Worm (Caenorhabditis elegans) whole organism, L1 larva: Measurements from ENCODE around the gene pigq-1.

Source experiments
- C16A3.4 ChIP-seq: fragments of 150-350 bp; optimal IDR thresholded peaks from 2 replicates; lab custom pipeline; 2014; ENCODE audit warnings: missing biosample characterization, missing genetic modification characterization
- C34B4.2 ChIP-seq: sonication (generic microtip); optimal IDR thresholded peaks from 2 replicates; lab custom pipeline; 2017; ENCODE audit warnings: mild to moderate bottlenecking, missing genetic modification characterization, missing compliant biosample characterization
- Y116A8C.19 ChIP-seq: sonication (generic microtip); optimal IDR thresholded peaks from 2 replicates; lab custom pipeline; 2016; ENCODE audit warnings: missing compliant biosample characterization, missing genetic modification characterization, borderline replicate concordance
- alr-1 ChIP-seq: fragments of 200-800 bp; sonication (Bioruptor generic); optimal IDR thresholded peaks from 2 replicates; lab custom pipeline; 2018; ENCODE audit warnings: borderline replicate concordance, mild to moderate bottlenecking, missing genetic modification characterization, missing compliant biosample characterization
- aly-2 ChIP-seq: fragments of 150-350 bp; optimal IDR thresholded peaks from 2 replicates; lab custom pipeline; 2014; ENCODE audit warnings: missing biosample characterization, missing genetic modification characterization
- ama-1 ChIP-seq: fragments of 150-350 bp; optimal IDR thresholded peaks from 2 replicates; lab custom pipeline; 2014
- blmp-1 ChIP-seq: fragments of 150-350 bp; optimal IDR thresholded peaks from 2 replicates; lab custom pipeline; 2014; ENCODE audit warnings: missing biosample characterization, missing genetic modification characterization
- ceh-63 ChIP-seq: fragments of 200-800 bp; sonication (Bioruptor generic); optimal IDR thresholded peaks from 2 replicates; lab custom pipeline; 2018; ENCODE audit warnings: mild to moderate bottlenecking, missing genetic modification characterization, missing compliant biosample characterization
- ceh-8 ChIP-seq: fragments of 200-800 bp; sonication (Bioruptor generic); optimal IDR thresholded peaks from 2 replicates; lab custom pipeline; 2018; ENCODE audit warnings: mild to moderate bottlenecking, missing genetic modification characterization, moderate library complexity, missing compliant biosample characterization
- ceh-82 ChIP-seq, 3 experiments: fragments of 150-350 bp in 1 of 3; sonication (generic microtip) in 2 of 3; optimal IDR thresholded peaks; 2 replicates each; lab custom pipeline; 2014 to 2017; ENCODE audit warnings: missing biosample characterization in 3 of 3, missing genetic modification characterization in 3 of 3
- ceh-88 ChIP-seq: fragments of 200-800 bp; sonication (Bioruptor generic); IDR thresholded peaks from 2 replicates; pipeline ENCODE4 v1.3.6; 2022; ENCODE audit warnings: missing genetic modification characterization, missing compliant biosample characterization
- ceh-90 ChIP-seq: sonication (generic microtip); optimal IDR thresholded peaks from 2 replicates; lab custom pipeline; 2016; ENCODE audit warnings: missing genetic modification characterization, missing compliant biosample characterization
- ces-1 ChIP-seq: fragments of 150-350 bp; optimal IDR thresholded peaks from 2 replicates; lab custom pipeline; 2014; ENCODE audit warnings: missing biosample characterization, missing genetic modification reagents, missing genetic modification characterization
- dsc-1 ChIP-seq: sonication (generic microtip); optimal IDR thresholded peaks from 2 replicates; lab custom pipeline; 2016; ENCODE audit warnings: mild to moderate bottlenecking, missing genetic modification characterization, missing compliant biosample characterization
- efl-3 ChIP-seq: fragments of 200-800 bp; sonication (Bioruptor generic); optimal IDR thresholded peaks from 2 replicates; lab custom pipeline; 2018; ENCODE audit warnings: mild to moderate bottlenecking, missing genetic modification characterization, missing compliant biosample characterization
- egl-27 ChIP-seq, 2 experiments: fragments of 150-350 bp in 1 of 2; sonication (generic microtip); optimal IDR thresholded peaks; 3 replicates each; lab custom pipeline; 2017 to 2018; ENCODE audit warnings: missing biosample characterization in 2 of 2, missing genetic modification characterization in 2 of 2, missing genetic modification reagents in 2 of 2
- elt-2 ChIP-seq: sonication (generic microtip); optimal IDR thresholded peaks from 2 replicates; lab custom pipeline; 2016; ENCODE audit warnings: missing genetic modification characterization, mild to moderate bottlenecking, inconsistent platforms, missing compliant biosample characterization, missing genetic modification reagents
- fkh-10 ChIP-seq: sonication (generic microtip); optimal IDR thresholded peaks from 2 replicates; lab custom pipeline; 2017; ENCODE audit warnings: missing biosample characterization, missing genetic modification reagents, missing genetic modification characterization
- fkh-4 ChIP-seq: sonication (generic microtip); optimal IDR thresholded peaks from 2 replicates; lab custom pipeline; 2016; ENCODE audit warnings: missing compliant biosample characterization, missing genetic modification characterization, borderline replicate concordance
- fos-1 ChIP-seq: fragments of 150-350 bp; optimal IDR thresholded peaks from 2 replicates; lab custom pipeline; 2014; ENCODE audit warnings: missing biosample characterization, missing genetic modification characterization
- grh-1 ChIP-seq: fragments of 200-800 bp; sonication (Bioruptor generic); IDR thresholded peaks from 2 replicates; pipeline ENCODE4 v1.3.6; 2022; ENCODE audit warnings: missing genetic modification reagents, missing genetic modification characterization, missing compliant biosample characterization
- hlh-17 ChIP-seq: fragments of 200-800 bp; sonication (Bioruptor generic); optimal IDR thresholded peaks from 2 replicates; lab custom pipeline; 2018; ENCODE audit warnings: missing genetic modification characterization, mild to moderate bottlenecking, missing compliant biosample characterization, moderate library complexity, borderline replicate concordance
- hlh-4 ChIP-seq: sonication (generic microtip); optimal IDR thresholded peaks from 2 replicates; lab custom pipeline; 2016; ENCODE audit warnings: mild to moderate bottlenecking, missing genetic modification characterization, missing compliant biosample characterization
- hpl-2 ChIP-seq: fragments of 150-350 bp; optimal IDR thresholded peaks from 2 replicates; lab custom pipeline; 2014; ENCODE audit warnings: missing biosample characterization, missing genetic modification reagents, missing genetic modification characterization
- irx-1 ChIP-seq: sonication (generic microtip); optimal IDR thresholded peaks from 2 replicates; lab custom pipeline; 2016; ENCODE audit warnings: missing genetic modification characterization, missing compliant biosample characterization
- isw-1 ChIP-seq: fragments of 200-800 bp; sonication (Bioruptor generic); IDR thresholded peaks from 2 replicates; pipeline ENCODE4 v1.3.6; 2022; ENCODE audit warnings: missing genetic modification characterization, missing compliant biosample characterization
- jun-1 ChIP-seq: fragments of 150-350 bp; optimal IDR thresholded peaks from 2 replicates; lab custom pipeline; 2014; ENCODE audit warnings: missing biosample characterization, missing genetic modification reagents, missing genetic modification characterization
- lin-13 ChIP-seq: fragments of 150-350 bp; optimal IDR thresholded peaks from 2 replicates; lab custom pipeline; 2014; ENCODE audit warnings: missing biosample characterization, missing genetic modification reagents, missing genetic modification characterization
- lin-39 ChIP-seq: fragments of 150-350 bp; optimal IDR thresholded peaks from 2 replicates; lab custom pipeline; 2014; ENCODE audit warnings: missing biosample characterization, missing genetic modification reagents, missing genetic modification characterization
- lir-3 ChIP-seq: sonication (generic microtip); optimal IDR thresholded peaks from 2 replicates; lab custom pipeline; 2016; ENCODE audit warnings: mild to moderate bottlenecking, missing genetic modification characterization, moderate library complexity, missing compliant biosample characterization; ENCODE audit not compliant: poor library complexity
- lsy-2 ChIP-seq, 2 experiments: fragments of 150-350 bp; optimal IDR thresholded peaks; 2 replicates each; lab custom pipeline; 2014; ENCODE audit warnings: missing biosample characterization in 2 of 2, missing genetic modification characterization in 2 of 2
- mef-2 ChIP-seq: fragments of 150-350 bp; optimal IDR thresholded peaks from 2 replicates; lab custom pipeline; 2014; ENCODE audit warnings: missing biosample characterization, missing genetic modification characterization
- nhr-11 ChIP-seq: fragments of 150-350 bp; optimal IDR thresholded peaks from 2 replicates; lab custom pipeline; 2014; ENCODE audit warnings: missing biosample characterization, missing genetic modification characterization
- nhr-12 ChIP-seq: sonication (generic microtip); optimal IDR thresholded peaks from 2 replicates; lab custom pipeline; 2017; ENCODE audit warnings: missing biosample characterization, missing genetic modification characterization
- nhr-20 ChIP-seq: sonication (generic microtip); optimal IDR thresholded peaks from 2 replicates; lab custom pipeline; 2016; ENCODE audit warnings: mild to moderate bottlenecking, missing genetic modification characterization, missing compliant biosample characterization
- nhr-237 ChIP-seq: fragments of 150-350 bp; optimal IDR thresholded peaks from 2 replicates; lab custom pipeline; 2014; ENCODE audit warnings: missing biosample characterization, missing genetic modification characterization
- nhr-77 ChIP-seq: fragments of 150-350 bp; optimal IDR thresholded peaks from 2 replicates; lab custom pipeline; 2014; ENCODE audit warnings: missing biosample characterization, missing genetic modification characterization
- nhr-84 ChIP-seq: sonication (generic microtip); optimal IDR thresholded peaks from 2 replicates; lab custom pipeline; 2017; ENCODE audit warnings: missing biosample characterization, missing genetic modification characterization
- nhr-90 ChIP-seq: sonication (generic microtip); optimal IDR thresholded peaks from 2 replicates; lab custom pipeline; 2016; ENCODE audit warnings: mild to moderate bottlenecking, missing genetic modification characterization, missing compliant biosample characterization; ENCODE audit not compliant: poor library complexity
- pag-3 ChIP-seq: sonication (generic microtip); optimal IDR thresholded peaks from 2 replicates; lab custom pipeline; 2017; ENCODE audit warnings: missing genetic modification characterization, mild to moderate bottlenecking, missing compliant biosample characterization, antibody characterized with exemption, borderline replicate concordance; ENCODE audit not compliant: insufficient read depth
- pqm-1 ChIP-seq: sonication (generic microtip); optimal IDR thresholded peaks from 3 replicates; lab custom pipeline; 2017; ENCODE audit warnings: missing biosample characterization, missing genetic modification characterization
- skn-1 ChIP-seq: fragments of 150-350 bp; optimal IDR thresholded peaks from 2 replicates; lab custom pipeline; 2014; ENCODE audit warnings: missing biosample characterization, missing genetic modification characterization
- snu-23 ChIP-seq: sonication (generic microtip); optimal IDR thresholded peaks from 2 replicates; lab custom pipeline; 2016; ENCODE audit warnings: missing genetic modification characterization, missing compliant biosample characterization
- sptf-1 ChIP-seq: fragments of 150-350 bp; optimal IDR thresholded peaks from 2 replicates; lab custom pipeline; 2014; ENCODE audit warnings: missing biosample characterization, missing genetic modification characterization
- sup-37 ChIP-seq: fragments of 200-800 bp; sonication (Bioruptor generic); optimal IDR thresholded peaks from 2 replicates; lab custom pipeline; 2018; ENCODE audit warnings: mild to moderate bottlenecking, missing genetic modification characterization, missing compliant biosample characterization
- swsn-7 ChIP-seq: sonication (generic microtip); optimal IDR thresholded peaks from 2 replicates; lab custom pipeline; 2016; ENCODE audit warnings: missing genetic modification characterization, missing compliant biosample characterization
- unc-62 ChIP-seq: fragments of 150-350 bp; optimal IDR thresholded peaks from 2 replicates; lab custom pipeline; 2014; ENCODE audit warnings: missing biosample characterization, missing genetic modification reagents, missing genetic modification characterization
- unc-86 ChIP-seq: sonication (generic microtip); optimal IDR thresholded peaks from 2 replicates; lab custom pipeline; 2016; ENCODE audit warnings: missing genetic modification characterization, missing compliant biosample characterization
- unc-98 ChIP-seq: fragments of 200-800 bp; sonication (Bioruptor generic); IDR thresholded peaks from 2 replicates; pipeline ENCODE4 v1.3.6; 2022; ENCODE audit warnings: missing genetic modification characterization, missing compliant biosample characterization
- vab-15 ChIP-seq: sonication (generic microtip); optimal IDR thresholded peaks from 2 replicates; lab custom pipeline; 2017; ENCODE audit warnings: missing genotype, mild to moderate bottlenecking, missing genetic modification characterization, missing compliant biosample characterization
- ztf-11 ChIP-seq, 2 experiments: sonication (generic microtip); optimal IDR thresholded peaks; 2 replicates each; lab custom pipeline; 2016 to 2017; ENCODE audit warnings: missing genetic modification characterization in 2 of 2, missing biosample characterization in 1 of 2, missing compliant biosample characterization in 1 of 2

The pigq-1 gene

ce11 chrIV:11142314-11143227 lies 4.5 kb downstream of the pigq-1 start, which contains the start of gene skih-2:
TSS of gene skih-2 (minus strand) at chrIV:11142364.
- no peak for TF ChIP-seq sptf-1
- TF ChIP-seq nhr-237 = no peak
- no peak for TF ChIP-seq unc-98 (GFP tag; lab: Robert Waterston, UW)
- TF ChIP-seq nhr-20 = peak; percentile 36
- TF ChIP-seq hlh-17 (GFP tag; lab: Kevin White, UChicago) = no peak
- no peak for TF ChIP-seq hpl-2 (GFP tag; lab: Kevin White, UChicago)
- no peak for TF ChIP-seq lin-13 (GFP tag; lab: Kevin White, UChicago)
- TF ChIP-seq aly-2 (tag; lab: Kevin White, UChicago) = no peak
- TF ChIP-seq egl-27 (tag; optimal IDR thresholded peaks at IDR 0.05; lab: Kevin White, UChicago) = no peak
- no peak for TF ChIP-seq nhr-12 (tag; lab: Kevin White, UChicago)
- TF ChIP-seq sup-37 (GFP tag; lab: Kevin White, UChicago) = no peak
- no peak for TF ChIP-seq grh-1 (GFP tag; lab: Robert Waterston, UW)
- no peak for TF ChIP-seq lir-3 (tag; lab: Kevin White, UChicago)
- TF ChIP-seq snu-23 (GFP tag; lab: Kevin White, UChicago) = peak; percentile 55
- no peak for TF ChIP-seq ceh-90 (tag; lab: Kevin White, UChicago)
- no peak for TF ChIP-seq ceh-8
- TF ChIP-seq Y116A8C.19 = no peak
- no peak for TF ChIP-seq elt-2 (tag; lab: Kevin White, UChicago)
- no peak for TF ChIP-seq unc-86
- TF ChIP-seq nhr-90 (tag; lab: Kevin White, UChicago) = peak; percentile 32
- peak; percentile 56 for TF ChIP-seq skn-1 (tag; lab: Kevin White, UChicago)
- TF ChIP-seq lin-39 (tag; lab: Kevin White, UChicago) = peak; percentile 18
- no peak for TF ChIP-seq fkh-4 (tag; lab: Kevin White, UChicago)
- TF ChIP-seq jun-1 = no peak
- no peak for TF ChIP-seq ztf-11 (tag; optimal IDR thresholded peaks at IDR 0.05; lab: Kevin White, UChicago)
- no peak for TF ChIP-seq pqm-1
- TF ChIP-seq nhr-77 = no peak
- no peak for TF ChIP-seq ceh-88 (GFP tag; lab: Robert Waterston, UW)
- no peak for TF ChIP-seq nhr-11 (tag; lab: Kevin White, UChicago)
- no peak for TF ChIP-seq ceh-63 (GFP tag; lab: Kevin White, UChicago)
- TF ChIP-seq ama-1 (lab: Kevin White, UChicago) = no peak
- TF ChIP-seq dsc-1 (tag; lab: Kevin White, UChicago) = peak; percentile 37
- peak; percentile 27 for TF ChIP-seq blmp-1 (tag; lab: Kevin White, UChicago)
- TF ChIP-seq C34B4.2 (tag; lab: Kevin White, UChicago) = no peak
- TF ChIP-seq mef-2 (tag; lab: Kevin White, UChicago) = no peak
- TF ChIP-seq nhr-84 (tag; lab: Kevin White, UChicago) = no peak
- TF ChIP-seq fos-1 (tag; lab: Kevin White, UChicago) = no peak
- TF ChIP-seq alr-1 (tag; lab: Kevin White, UChicago) = no peak
- no peak for TF ChIP-seq hlh-4 (tag; lab: Kevin White, UChicago)
- peak in 2 of 3 experiments; percentile 12 to 41 for TF ChIP-seq ceh-82 (tag; optimal IDR thresholded peaks at IDR 0.05; lab: Kevin White, UChicago)
- TF ChIP-seq pag-3 (tag; lab: Kevin White, UChicago) = no peak
- TF ChIP-seq unc-62 (GFP tag; lab: Kevin White, UChicago) = no peak
- no peak for TF ChIP-seq vab-15
- no peak for TF ChIP-seq ces-1 (GFP tag; lab: Kevin White, UChicago)
- peak; percentile 80 to 86 for TF ChIP-seq lsy-2 (tag; optimal IDR thresholded peaks at IDR 0.05; lab: Kevin White, UChicago)
- no peak for TF ChIP-seq fkh-10
- TF ChIP-seq irx-1 (tag; lab: Kevin White, UChicago) = peak; percentile 40
- TF ChIP-seq swsn-7 = peak; percentile 52
- TF ChIP-seq isw-1 (GFP tag; lab: Robert Waterston, UW) = peak; percentile 26
- peak; percentile 38 for TF ChIP-seq C16A3.4
- TF ChIP-seq efl-3 (GFP tag; lab: Kevin White, UChicago) = no peak
